Fruit fly (Drosophila melanogaster) whole organism: Measurements from ENCODE around the gene pim.

Source experiments
- CG8478 ChIP-seq: fragments of >200 bp; optimal IDR thresholded peaks from 2 replicates; lab custom pipeline; 2018; ENCODE audit warnings: inconsistent platforms
- Dll ChIP-seq: fragments of >200 bp; optimal IDR thresholded peaks from 2 replicates; lab custom pipeline; 2017
- EcR ChIP-seq, 2 experiments: fragments of >200 bp; optimal IDR thresholded peaks; 2 replicates each; lab custom pipeline; 2017; ENCODE audit warnings: missing biosample characterization in 2 of 2, missing genetic modification characterization in 2 of 2, missing genetic modification reagents in 2 of 2
- pan ChIP-seq: fragments of >200 bp; optimal IDR thresholded peaks from 2 replicates; lab custom pipeline; 2017
- psq ChIP-seq: fragments of >200 bp; optimal IDR thresholded peaks from 2 replicates; lab custom pipeline; 2017
- usp ChIP-seq: fragments of >200 bp; optimal IDR thresholded peaks from 2 replicates; lab custom pipeline; 2017; ENCODE audit warnings: missing biosample characterization, missing genetic modification characterization, mixed read lengths

DNA sequence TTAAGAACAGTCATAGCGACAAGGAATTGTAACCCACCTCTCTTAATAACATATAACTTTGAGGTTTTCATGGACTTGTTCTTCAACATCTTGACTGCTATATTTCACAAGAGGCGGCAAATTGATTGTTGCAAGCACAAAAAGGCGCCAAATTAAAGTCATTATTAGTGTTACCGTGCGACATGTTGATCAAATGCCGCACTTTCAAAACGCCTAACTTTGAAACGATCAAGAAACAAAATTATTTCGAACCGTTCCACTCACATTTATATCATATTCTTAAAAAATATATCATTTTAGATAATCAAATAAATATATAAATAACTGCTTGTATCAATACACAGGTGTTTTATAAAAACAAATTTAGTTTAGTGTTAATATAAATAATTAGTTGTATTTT, 35.0 kb upstream of the pim start, which contains the start of gene RnrL:
- TF ChIP-seq usp (GFP tag; lab: Kevin White, UChicago), result no peak
- TF ChIP-seq pan (lab: Kevin White, UChicago), result no peak
- TF ChIP-seq EcR (GFP tag; optimal IDR thresholded peaks at IDR 0.05; lab: Kevin White, UChicago), result no peak
- no peak for TF ChIP-seq CG8478 (lab: Kevin White, UChicago)
- no peak for TF ChIP-seq psq (lab: Kevin White, UChicago)
- TF ChIP-seq Dll (lab: Kevin White, UChicago), result no peak
